Worm (Caenorhabditis elegans) whole organism, L4/young adult: ENCODE data around the gene cogc-8.

Experiments used
- W03F9.2 ChIP-seq: fragments of 150-350 bp; optimal IDR thresholded peaks from 2 replicates; lab custom pipeline; 2014; ENCODE audit warnings: missing biosample characterization, missing genetic modification characterization
- dao-5 ChIP-seq: sonication (generic microtip); optimal IDR thresholded peaks from 2 replicates; lab custom pipeline; 2016; ENCODE audit warnings: missing genotype, missing genetic modification characterization, moderate library complexity, missing compliant biosample characterization
- him-1 ChIP-seq: sonication (generic microtip); optimal IDR thresholded peaks from 2 replicates; lab custom pipeline; 2016; ENCODE audit warnings: missing genotype, missing genetic modification reagents, missing genetic modification characterization, missing compliant biosample characterization

ce11 chrIV:282008-282407 lies 41.8 kb downstream of the cogc-8 start:
- TF ChIP-seq him-1 (tag; lab: Kevin White, UChicago), result no peak
- no peak for TF ChIP-seq dao-5 (tag; lab: Kevin White, UChicago)
- TF ChIP-seq W03F9.2 (tag; lab: Kevin White, UChicago), result no peak
